Fruit fly (Drosophila melanogaster) Kc167 (cell line): Measurements from ENCODE around the gene Fer3HCH.

Source experiments
- Sin3A ChIP-seq: fragments of >200 bp; optimal IDR thresholded peaks from 2 replicates; lab custom pipeline; 2018; ENCODE audit warnings: missing external identifiers
- h ChIP-seq: fragments of >200 bp; optimal IDR thresholded peaks from 3 replicates; lab custom pipeline; 2018; ENCODE audit warnings: missing external identifiers
- insv ChIP-seq: fragments of >200 bp; optimal IDR thresholded peaks from 3 replicates; lab custom pipeline; 2018; ENCODE audit warnings: missing external identifiers
- psq ChIP-seq: fragments of >200 bp; optimal IDR thresholded peaks from 2 replicates; lab custom pipeline; 2017; ENCODE audit warnings: missing external identifiers
- ttk ChIP-seq: sonication (Bioruptor generic); optimal IDR thresholded peaks from 2 replicates; lab custom pipeline; 2017; ENCODE audit warnings: missing external identifiers

DNA sequence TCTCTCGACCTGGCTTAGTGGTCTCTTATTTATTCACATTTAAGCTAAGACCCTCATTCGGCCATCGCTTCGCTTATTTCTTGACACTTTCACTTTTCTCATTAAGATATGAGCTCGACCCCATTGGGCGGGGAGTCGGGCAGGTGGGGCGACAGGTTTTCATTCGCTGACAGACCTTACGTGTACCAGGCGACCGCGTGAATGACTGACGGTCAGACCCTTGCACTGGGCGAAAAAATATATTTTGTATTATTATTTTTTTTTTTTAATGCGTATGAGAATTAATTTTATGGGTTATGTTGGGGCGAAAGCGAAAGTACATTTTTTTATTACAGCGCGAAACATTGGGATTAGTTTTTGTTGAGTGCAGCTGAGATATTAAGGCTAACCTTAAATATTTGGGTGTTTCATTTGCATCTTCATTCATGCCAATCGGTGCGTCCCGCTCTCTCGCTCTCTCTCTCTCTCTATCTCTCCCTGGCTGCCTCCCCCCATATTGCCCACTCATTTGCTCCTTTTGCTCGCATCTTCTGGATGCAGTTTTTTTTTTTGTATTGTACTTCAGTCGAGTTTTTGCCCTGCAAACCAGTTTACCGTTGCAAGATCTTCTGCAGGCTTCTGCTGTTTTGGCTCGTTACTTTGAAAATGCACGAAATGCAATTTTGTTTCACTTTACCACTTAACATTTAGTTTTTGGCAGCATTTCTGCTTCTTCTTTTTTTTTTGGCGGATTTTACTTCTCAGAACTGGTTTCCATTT is 29.1 kb upstream of the Fer3HCH start:
- no peak for TF ChIP-seq ttk (lab: Kevin White, UChicago)
- no peak for TF ChIP-seq insv (lab: Kevin White, UChicago)
- no peak for TF ChIP-seq h
- TF ChIP-seq psq (lab: Kevin White, UChicago) = no peak
- TF ChIP-seq Sin3A (lab: Kevin White, UChicago) = no peak
